Fruit fly (Drosophila melanogaster) whole organism, embryonic: ENCODE measurements around the gene Adgf-D.

Experiments
- ATbp ChIP-seq: fragments of 200-800 bp; sonication (Bioruptor generic); optimal IDR thresholded peaks from 2 replicates; lab custom pipeline; 2017; ENCODE audit warnings: missing biosample characterization, mild to moderate bottlenecking, missing genetic modification characterization, missing genetic modification reagents
- BEAF-32 ChIP-seq: fragments of 200-800 bp; sonication (Bioruptor generic); optimal IDR thresholded peaks from 3 replicates; lab custom pipeline; 2017; ENCODE audit warnings: missing biosample characterization, missing genetic modification characterization, mild to moderate bottlenecking, moderate library complexity, missing genetic modification reagents
- CG1024 ChIP-seq: fragments of 200-800 bp; sonication (Bioruptor generic); IDR thresholded peaks from 2 replicates; pipeline ENCODE4 v1.3.6; 2022; ENCODE audit warnings: missing biosample characterization, missing genetic modification characterization
- CG10431 ChIP-seq: fragments of 200-800 bp; sonication (Bioruptor generic); optimal IDR thresholded peaks from 3 replicates; lab custom pipeline; 2018; ENCODE audit warnings: missing biosample characterization, mild to moderate bottlenecking, missing genetic modification characterization
- CG10979 ChIP-seq: fragments of 200-800 bp; sonication (Bioruptor generic); optimal IDR thresholded peaks from 2 replicates; lab custom pipeline; 2018; ENCODE audit warnings: missing biosample characterization, mild to moderate bottlenecking, missing genetic modification characterization, moderate library complexity
- CG11085 ChIP-seq: fragments of 200-800 bp; sonication (Bioruptor generic); IDR thresholded peaks from 2 replicates; pipeline ENCODE4 v1.3.6; 2022; ENCODE audit warnings: missing biosample characterization, missing genetic modification characterization
- CG11093 ChIP-seq: fragments of 200-800 bp; sonication (Bioruptor generic); IDR thresholded peaks from 3 replicates; pipeline ENCODE4 v1.3.6; 2022; ENCODE audit warnings: missing biosample characterization, missing genetic modification characterization
- CG12299 ChIP-seq: fragments of 200-800 bp; sonication (Bioruptor generic); optimal IDR thresholded peaks from 2 replicates; lab custom pipeline; 2018; ENCODE audit warnings: missing biosample characterization, mild to moderate bottlenecking, missing genetic modification characterization
- CG1233 ChIP-seq: fragments of 200-800 bp; sonication (Bioruptor generic); optimal IDR thresholded peaks from 4 replicates; lab custom pipeline; 2018; ENCODE audit warnings: missing biosample characterization, mild to moderate bottlenecking, missing genetic modification characterization
- CG14860 ChIP-seq: fragments of 200-800 bp; sonication (Bioruptor generic); IDR thresholded peaks from 3 replicates; pipeline ENCODE4 v1.3.6; 2022; ENCODE audit warnings: missing biosample characterization, missing genetic modification characterization; ENCODE audit not compliant: partially characterized antibody
- CG14965 ChIP-seq: fragments of 200-800 bp; sonication (Bioruptor generic); optimal IDR thresholded peaks from 2 replicates; lab custom pipeline; 2016; ENCODE audit warnings: missing biosample characterization, missing genetic modification characterization, borderline replicate concordance
- CG1647 ChIP-seq: fragments of 200-800 bp; sonication (Bioruptor generic); optimal IDR thresholded peaks from 3 replicates; lab custom pipeline; 2016; ENCODE audit warnings: missing biosample characterization, missing genetic modification characterization
- CG17359 ChIP-seq: fragments of 200-800 bp; sonication (Bioruptor generic); optimal IDR thresholded peaks from 3 replicates; lab custom pipeline; 2018; ENCODE audit warnings: missing biosample characterization, mild to moderate bottlenecking, missing genetic modification characterization, moderate library complexity
- CG17568 ChIP-seq: fragments of 200-800 bp; sonication (Bioruptor generic); optimal IDR thresholded peaks from 2 replicates; lab custom pipeline; 2018; ENCODE audit warnings: missing biosample characterization, mild to moderate bottlenecking, missing genetic modification characterization, moderate library complexity
- CG17802 ChIP-seq: fragments of 200-800 bp; sonication (Bioruptor generic); optimal IDR thresholded peaks from 2 replicates; lab custom pipeline; 2018; ENCODE audit warnings: missing biosample characterization, mild to moderate bottlenecking, missing genetic modification characterization, moderate library complexity
- CG18011 ChIP-seq: fragments of 200-800 bp; sonication (Bioruptor generic); optimal IDR thresholded peaks from 2 replicates; lab custom pipeline; 2017; ENCODE audit warnings: missing biosample characterization, missing genetic modification characterization, mild to moderate bottlenecking, moderate library complexity, missing genotype
- CG18476 ChIP-seq: fragments of 200-800 bp; sonication (Bioruptor generic); optimal IDR thresholded peaks from 2 replicates; lab custom pipeline; 2016; ENCODE audit warnings: missing biosample characterization, mild to moderate bottlenecking, missing genetic modification characterization
- CG2712 ChIP-seq: fragments of 200-800 bp; optimal IDR thresholded peaks from 3 replicates; lab custom pipeline; 2019; ENCODE audit warnings: missing biosample characterization, mild to moderate bottlenecking, missing genetic modification characterization, moderate library complexity
- CG30020 ChIP-seq: fragments of 200-800 bp; optimal IDR thresholded peaks from 2 replicates; lab custom pipeline; 2019; ENCODE audit warnings: missing biosample characterization, mild to moderate bottlenecking, missing genetic modification characterization, moderate library complexity
- CG4424 ChIP-seq: fragments of 200-800 bp; sonication (Bioruptor generic); optimal IDR thresholded peaks from 3 replicates; lab custom pipeline; 2016; ENCODE audit warnings: missing biosample characterization, missing genetic modification characterization
- CG8924 ChIP-seq: fragments of 200-800 bp; optimal IDR thresholded peaks from 3 replicates; lab custom pipeline; 2019; ENCODE audit warnings: missing biosample characterization, mild to moderate bottlenecking, missing genetic modification characterization, moderate library complexity
- CG9817 ChIP-seq: fragments of 200-800 bp; sonication (Bioruptor generic); optimal IDR thresholded peaks from 2 replicates; lab custom pipeline; 2018; ENCODE audit warnings: missing biosample characterization, mild to moderate bottlenecking, missing genetic modification characterization, moderate library complexity
- CG9932 ChIP-seq: fragments of 200-800 bp; sonication (Bioruptor generic); IDR thresholded peaks from 2 replicates; pipeline ENCODE4 v1.3.6; 2022; ENCODE audit warnings: missing biosample characterization, missing genetic modification characterization
- CHES-1-like ChIP-seq: fragments of 200-800 bp; sonication (Bioruptor generic); optimal IDR thresholded peaks from 2 replicates; lab custom pipeline; 2016; ENCODE audit warnings: missing biosample characterization, missing genetic modification characterization
- Deaf1 ChIP-seq: fragments of 200-800 bp; optimal IDR thresholded peaks from 3 replicates; lab custom pipeline; 2019; ENCODE audit warnings: missing biosample characterization, mild to moderate bottlenecking, missing genetic modification characterization, moderate library complexity
- Dfd ChIP-seq, 2 experiments: fragments of >200 bp; optimal IDR thresholded peaks; 2 replicates each; lab custom pipeline; 2017; ENCODE audit warnings: missing biosample characterization in 2 of 2, missing genetic modification characterization in 2 of 2
- MBD-R2 ChIP-seq: fragments of 200-800 bp; sonication (Bioruptor generic); IDR thresholded peaks from 2 replicates; pipeline ENCODE4 v1.3.6; 2022; ENCODE audit warnings: missing biosample characterization, missing genetic modification characterization
- Ssrp ChIP-seq: fragments of 200-800 bp; sonication (Bioruptor generic); optimal IDR thresholded peaks from 2 replicates; lab custom pipeline; 2018; ENCODE audit warnings: missing biosample characterization, mild to moderate bottlenecking, missing genetic modification characterization, moderate library complexity
- TFAM ChIP-seq: fragments of 200-800 bp; sonication (Bioruptor generic); optimal IDR thresholded peaks from 2 replicates; lab custom pipeline; 2017; ENCODE audit warnings: missing biosample characterization, missing genetic modification characterization, inconsistent platforms
- chn ChIP-seq: fragments of 200-800 bp; sonication (Bioruptor generic); optimal IDR thresholded peaks from 2 replicates; lab custom pipeline; 2016; ENCODE audit warnings: missing biosample characterization, missing genetic modification characterization
- gro ChIP-seq: fragments of 200-800 bp; sonication (Bioruptor generic); optimal IDR thresholded peaks from 2 replicates; lab custom pipeline; 2016; ENCODE audit warnings: missing biosample characterization, missing genetic modification characterization
- hbn ChIP-seq: fragments of 200-800 bp; sonication (Bioruptor generic); IDR thresholded peaks from 2 replicates; pipeline ENCODE4 v1.3.6; 2022; ENCODE audit warnings: missing biosample characterization, missing genetic modification characterization; ENCODE audit not compliant: partially characterized antibody
- jumu ChIP-seq: fragments of 200-800 bp; sonication (Bioruptor generic); optimal IDR thresholded peaks from 3 replicates; lab custom pipeline; 2016; ENCODE audit warnings: missing biosample characterization, missing genetic modification characterization
- klu ChIP-seq: fragments of 200-800 bp; sonication (Bioruptor generic); IDR thresholded peaks from 2 replicates; pipeline ENCODE4 v1.3.6; 2022; ENCODE audit warnings: missing biosample characterization, missing genetic modification characterization
- lbe ChIP-seq: fragments of 200-800 bp; sonication (Bioruptor generic); optimal IDR thresholded peaks from 2 replicates; lab custom pipeline; 2016; ENCODE audit warnings: missing biosample characterization, mild to moderate bottlenecking, missing genetic modification characterization
- maf-S ChIP-seq: fragments of 200-800 bp; sonication (Bioruptor generic); optimal IDR thresholded peaks from 2 replicates; lab custom pipeline; 2016; ENCODE audit warnings: missing biosample characterization, missing genetic modification characterization
- mirr ChIP-seq: fragments of 200-800 bp; sonication (Bioruptor generic); optimal IDR thresholded peaks from 3 replicates; lab custom pipeline; 2018; ENCODE audit warnings: missing biosample characterization, mild to moderate bottlenecking, missing genetic modification characterization
- onecut ChIP-seq: fragments of 200-800 bp; sonication (Bioruptor generic); IDR thresholded peaks from 2 replicates; pipeline ENCODE4 v1.3.6; 2022; ENCODE audit warnings: missing biosample characterization, missing genetic modification characterization
- pho ChIP-seq: fragments of 200-800 bp; sonication (Bioruptor generic); optimal IDR thresholded peaks from 2 replicates; lab custom pipeline; 2016; ENCODE audit warnings: missing biosample characterization, missing genetic modification characterization
- prd ChIP-seq, 3 experiments: fragments of >200 bp in 2 of 3; fragments of 200-800 bp in 1 of 3; sonication (Bioruptor generic) in 1 of 3; optimal IDR thresholded peaks in 2 of 3; IDR thresholded peaks in 1 of 3; 2 replicates in 2 of 3; 3 replicates in 1 of 3; pipeline versions ENCODE4 v1.3.6 to Lab custom; 2017 to 2022; ENCODE audit warnings: missing biosample characterization in 1 of 3, missing genetic modification characterization in 1 of 3
- repo ChIP-seq: fragments of 200-800 bp; sonication (Bioruptor generic); optimal IDR thresholded peaks from 2 replicates; lab custom pipeline; 2016; ENCODE audit warnings: missing biosample characterization, missing genetic modification characterization
- scrt ChIP-seq: fragments of 200-800 bp; sonication (Bioruptor generic); optimal IDR thresholded peaks from 2 replicates; lab custom pipeline; 2018; ENCODE audit warnings: missing biosample characterization, mild to moderate bottlenecking, missing genetic modification characterization, moderate library complexity
- stwl ChIP-seq: fragments of 200-800 bp; sonication (Bioruptor generic); optimal IDR thresholded peaks from 3 replicates; lab custom pipeline; 2018; ENCODE audit warnings: missing biosample characterization, mild to moderate bottlenecking, missing genetic modification characterization, moderate library complexity
- toy ChIP-seq: fragments of 200-800 bp; sonication (Bioruptor generic); IDR thresholded peaks from 2 replicates; pipeline ENCODE4 v1.3.6; 2022; ENCODE audit warnings: missing biosample characterization, missing genetic modification characterization
- ttk ChIP-seq: fragments of 200-800 bp; sonication (Bioruptor generic); IDR thresholded peaks from 2 replicates; pipeline ENCODE4 v2.1.2; 2022; ENCODE audit warnings: missing biosample characterization, missing genetic modification characterization
- wek ChIP-seq: fragments of 200-800 bp; sonication (Bioruptor generic); optimal IDR thresholded peaks from 3 replicates; lab custom pipeline; 2018; ENCODE audit warnings: missing biosample characterization, mild to moderate bottlenecking, missing genetic modification characterization, moderate library complexity
- wor ChIP-seq: fragments of 200-800 bp; sonication (Bioruptor generic); IDR thresholded peaks from 2 replicates; pipeline ENCODE4 v1.3.6; 2022; ENCODE audit warnings: missing biosample characterization, missing genetic modification characterization
- zen ChIP-seq: fragments of 200-800 bp; sonication (Bioruptor generic); optimal IDR thresholded peaks from 3 replicates; lab custom pipeline; 2018; ENCODE audit warnings: missing biosample characterization, mild to moderate bottlenecking, missing genetic modification characterization, moderate library complexity

The Adgf-D gene

dm6 chr3R:13659865-13660738 is 45.1 kb downstream of the Adgf-D start, which contains the start of gene Hrb87F (continued):
- TF ChIP-seq stwl (tag; lab: Kevin White, UChicago) (no peak), toy (GFP tag; lab: Robert Waterston, UW) (no peak), CG2712 (tag; lab: Kevin White, UChicago) (no peak), wek (GFP tag; lab: Kevin White, UChicago) (peak; percentile 88), gro (GFP tag; lab: Kevin White, UChicago) (no peak), scrt (no peak), MBD-R2 (GFP tag; lab: Robert Waterston, UW) (peak; percentile 28; the same call in 1 of the 2 replicates), zen (tag; lab: Kevin White, UChicago) (no peak), BEAF-32 (GFP tag; lab: Kevin White, UChicago) (peak; percentile 40), lbe (GFP tag; lab: Kevin White, UChicago) (peak; percentile 50), CG14860 (no peak), chn (GFP tag; lab: Kevin White, UChicago) (no peak), klu (GFP tag; lab: Robert Waterston, UW) (no peak), CG14965 (GFP tag; lab: Kevin White, UChicago) (no peak), CG12299 (tag; lab: Kevin White, UChicago) (peak; percentile 41), CG4424 (GFP tag; lab: Kevin White, UChicago) (no peak), CG17802 (tag; lab: Kevin White, UChicago) (peak; percentile 98), ttk (no peak), CG17568 (GFP tag; lab: Kevin White, UChicago) (peak; percentile 35), pho (GFP tag; lab: Kevin White, UChicago) (no peak), onecut (GFP tag; lab: Robert Waterston, UW) (no peak), CG9932 (peak; percentile 67), maf-S (GFP tag; lab: Kevin White, UChicago) (no peak), CG30020 (tag; lab: Kevin White, UChicago) (peak; percentile 93), CG10431 (no peak), CG1647 (GFP tag; lab: Kevin White, UChicago) (no peak), Ssrp (no peak), Deaf1 (tag; lab: Kevin White, UChicago) (no peak), CG17359 (tag; lab: Kevin White, UChicago) (peak; percentile 55), repo (GFP tag; lab: Kevin White, UChicago) (no peak), TFAM (GFP tag; lab: Kevin White, UChicago) (no peak), CG1024 (GFP tag; lab: Robert Waterston, UW) (peak; percentile 87), CG10979 (tag; lab: Kevin White, UChicago) (no peak), CG1233 (GFP tag; lab: Kevin White, UChicago) (no peak), wor (GFP tag; lab: Robert Waterston, UW) (no peak), jumu (GFP tag; lab: Kevin White, UChicago) (no peak), CG18011 (GFP tag; lab: Kevin White, UChicago) (peak; percentile 92), CG9817 (tag; lab: Kevin White, UChicago) (no peak), prd (optimal IDR thresholded peaks at IDR 0.05; lab: Kevin White, UChicago) (no peak), prd (GFP tag; IDR thresholded peaks at IDR 0.05; lab: Robert Waterston, UW) (peak; percentile 55; the same call in 2 of the 3 replicates), CHES-1-like (GFP tag; lab: Kevin White, UChicago) (peak; percentile 21), mirr (GFP tag; lab: Kevin White, UChicago) (no peak), ATbp (GFP tag; lab: Kevin White, UChicago) (no peak), Dfd (GFP tag; optimal IDR thresholded peaks at IDR 0.05; lab: Kevin White, UChicago) (no peak), CG8924 (peak; percentile 28), CG11093 (GFP tag; lab: Robert Waterston, UW) (no peak), CG11085 (GFP tag; lab: Robert Waterston, UW) (0 out of 2 replicates have a peak, but pooled peaks have one; percentile 38), hbn (GFP tag; lab: Robert Waterston, UW) (no peak), CG18476 (GFP tag; lab: Kevin White, UChicago) (no peak)
